Worm (Caenorhabditis elegans) whole organism, L4/young adult: ENCODE data around the gene R02D5.6.

Experiments
- W03F9.2 ChIP-seq: fragments of 150-350 bp; optimal IDR thresholded peaks from 2 replicates; lab custom pipeline; 2014; ENCODE audit warnings: missing biosample characterization, missing genetic modification characterization
- dao-5 ChIP-seq: sonication (generic microtip); optimal IDR thresholded peaks from 2 replicates; lab custom pipeline; 2016; ENCODE audit warnings: missing genotype, missing genetic modification characterization, moderate library complexity, missing compliant biosample characterization
- him-1 ChIP-seq: sonication (generic microtip); optimal IDR thresholded peaks from 2 replicates; lab custom pipeline; 2016; ENCODE audit warnings: missing genotype, missing genetic modification reagents, missing genetic modification characterization, missing compliant biosample characterization

The R02D5.6 gene

DNA sequence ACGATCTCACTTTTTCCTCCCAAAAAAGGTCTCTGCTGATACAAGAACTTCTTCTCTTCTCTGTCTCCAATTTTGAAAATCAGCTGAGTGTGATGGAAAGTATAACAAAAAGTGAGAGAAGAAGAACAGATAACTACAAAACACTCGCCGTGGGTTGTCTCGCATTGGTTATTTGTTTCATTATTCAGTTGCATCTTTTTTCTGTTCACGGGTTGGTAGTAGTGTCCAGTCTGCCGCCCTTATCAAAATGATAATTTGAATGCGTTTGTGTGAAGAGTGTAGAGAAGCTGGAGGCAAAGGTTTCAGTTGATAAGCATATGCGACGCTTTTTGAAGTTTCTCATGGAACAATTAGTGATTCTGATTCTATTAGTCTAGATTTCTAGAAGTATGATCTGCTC is 14.8 kb downstream of the R02D5.6 start:
- TF ChIP-seq him-1 (tag; lab: Kevin White, UChicago) (no peak), W03F9.2 (no peak), dao-5 (tag; lab: Kevin White, UChicago) (no peak)

DNA sequence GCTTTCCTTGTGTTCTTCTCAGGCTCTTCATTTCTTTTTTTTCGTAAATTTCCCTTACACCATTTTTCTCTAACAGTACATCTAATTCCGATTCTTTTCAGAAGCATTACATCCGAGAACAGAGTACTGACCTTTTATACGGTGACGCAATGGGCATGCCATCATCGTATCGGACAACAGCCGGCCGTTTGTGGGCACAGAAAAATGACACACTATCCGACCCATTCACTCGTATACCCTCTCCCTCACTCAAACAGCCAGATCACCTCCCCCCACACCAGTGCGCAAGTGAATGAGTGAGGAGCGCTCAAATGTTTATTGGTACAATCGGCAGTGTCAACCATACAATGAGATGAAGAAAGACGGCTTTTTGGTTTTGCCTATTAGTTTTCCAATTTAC is 16.8 kb downstream of the R02D5.6 start, which contains the start of gene R02D5.24:
TSS of gene R02D5.24 (plus strand) at position 205 of the 400 bp plus-strand sequence.
- TF ChIP-seq W03F9.2 (no peak), dao-5 (tag; lab: Kevin White, UChicago) (no peak)

DNA sequence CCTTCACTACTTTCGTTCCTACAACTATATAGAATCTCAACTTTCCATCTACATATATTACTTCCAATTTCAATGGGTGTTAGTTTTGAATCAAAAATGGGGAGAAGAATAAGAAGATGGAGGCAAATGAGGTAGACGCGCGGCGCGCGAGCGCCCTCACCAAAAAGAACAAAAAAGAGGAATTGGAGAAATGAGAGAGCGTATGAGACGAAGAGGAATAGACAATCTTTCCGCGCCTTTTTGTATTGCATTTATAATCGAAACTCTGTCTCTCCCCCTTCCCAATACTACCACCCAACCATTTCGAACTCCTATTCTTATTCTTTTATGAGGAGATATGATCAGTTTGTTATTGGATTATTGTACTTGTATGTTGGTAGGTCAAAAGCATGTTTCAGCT is 17.4 kb downstream of the R02D5.6 start:
- TF ChIP-seq him-1 (tag; lab: Kevin White, UChicago) (no peak), W03F9.2 (no peak), dao-5 (tag; lab: Kevin White, UChicago) (no peak)

DNA sequence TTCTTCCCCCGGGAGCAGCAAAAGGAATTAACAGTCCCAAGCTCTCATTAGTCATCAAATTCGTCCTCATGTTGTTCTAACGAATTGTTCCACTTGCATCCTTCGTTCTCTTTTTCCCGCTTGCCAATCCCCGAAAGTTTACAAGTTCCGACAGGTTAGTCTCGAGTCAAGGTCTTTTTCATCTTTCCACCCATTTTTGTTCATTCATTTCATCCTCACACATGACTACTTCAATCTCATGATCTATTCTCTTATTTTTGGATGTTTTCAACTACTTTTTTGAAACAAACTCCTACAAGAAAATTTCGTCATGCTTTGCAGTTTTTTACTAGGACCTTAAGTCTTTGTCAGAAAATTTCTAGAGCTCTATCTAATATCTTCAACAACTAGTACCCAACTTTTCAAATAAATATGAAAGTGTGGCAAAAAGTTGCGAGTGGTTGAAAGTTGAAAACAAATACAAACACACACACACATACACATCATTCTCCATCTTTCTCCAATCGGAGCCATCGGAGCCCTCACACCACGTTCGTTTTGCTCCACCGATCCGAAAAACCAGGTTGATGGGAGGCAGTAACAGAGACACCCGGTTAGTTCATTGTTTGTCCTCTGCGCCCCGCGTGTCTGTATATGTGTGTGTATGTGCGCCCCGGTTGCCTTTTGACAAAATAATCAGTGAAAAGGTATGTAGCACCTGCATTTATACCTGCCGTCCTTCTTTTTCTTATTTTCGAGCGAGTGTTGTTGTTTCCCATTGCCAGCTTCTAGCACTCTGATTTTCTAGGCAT is 18.6 kb downstream of the R02D5.6 start:
- TF ChIP-seq W03F9.2 = no peak
- no peak for TF ChIP-seq him-1 (tag; lab: Kevin White, UChicago)
- no peak for TF ChIP-seq dao-5 (tag; lab: Kevin White, UChicago)

DNA sequence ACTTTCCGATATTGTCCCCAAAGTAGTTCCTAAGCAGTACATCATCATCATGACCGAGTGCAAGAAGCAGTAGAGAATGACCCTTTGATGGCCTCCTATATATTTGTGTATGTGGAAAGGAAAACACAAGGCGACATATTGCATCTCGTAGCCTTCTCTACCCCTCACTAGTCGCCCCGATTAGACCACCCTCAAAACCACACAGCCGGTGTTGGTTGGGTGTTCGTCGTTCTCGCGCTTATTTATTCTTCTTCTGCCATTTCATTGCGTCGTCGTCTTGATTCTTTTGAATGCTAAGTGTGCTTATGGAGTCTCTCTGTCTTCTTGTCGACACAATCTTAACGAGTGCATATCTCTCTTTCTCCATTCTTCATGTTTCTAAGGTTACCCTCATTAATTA is 19.7 kb downstream of the R02D5.6 start:
- TF ChIP-seq dao-5 (tag; lab: Kevin White, UChicago) (no peak), him-1 (tag; lab: Kevin White, UChicago) (no peak), W03F9.2 (no peak)

DNA sequence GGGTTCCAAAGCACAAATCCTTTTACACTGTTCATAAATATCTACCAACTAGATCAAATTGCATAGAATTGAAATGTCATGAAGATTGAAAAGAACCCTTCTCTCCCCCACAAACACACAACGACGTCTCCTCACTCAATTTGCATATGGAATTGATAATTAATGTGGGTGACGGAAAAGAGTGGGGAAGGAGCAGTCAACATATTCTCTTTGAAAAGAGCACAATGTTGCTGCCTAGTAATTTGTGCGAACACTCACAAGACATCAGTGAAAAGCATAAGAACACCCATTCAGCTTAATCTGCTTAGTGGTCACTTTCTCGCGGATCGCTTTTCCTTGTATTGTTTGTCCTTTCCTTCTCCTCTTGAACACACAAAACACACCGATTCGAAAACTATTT is 21.5 kb downstream of the R02D5.6 start:
- TF ChIP-seq dao-5 (tag; lab: Kevin White, UChicago) (no peak), him-1 (tag; lab: Kevin White, UChicago) (no peak), W03F9.2 (no peak)

DNA sequence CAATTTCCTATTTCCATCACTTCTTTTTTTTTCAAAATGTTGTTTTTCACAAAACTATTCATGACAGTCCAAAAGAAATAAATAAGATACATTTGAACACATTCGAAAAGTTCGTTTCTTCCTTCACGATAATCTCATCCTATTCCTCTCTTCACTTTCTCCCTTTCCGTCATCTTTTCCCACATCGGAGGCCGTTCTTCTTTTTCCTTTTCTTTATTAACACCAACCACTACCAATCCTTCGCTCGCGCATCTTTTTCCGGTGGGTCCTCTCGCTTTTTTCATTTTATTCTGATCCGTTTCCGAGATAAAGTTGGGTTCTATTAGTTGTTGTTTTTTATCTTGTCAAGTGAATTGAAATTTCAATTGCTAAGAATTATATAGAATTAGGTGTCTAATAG is 22.4 kb downstream of the R02D5.6 start:
- TF ChIP-seq him-1 (tag; lab: Kevin White, UChicago) (no peak), W03F9.2 (no peak), dao-5 (tag; lab: Kevin White, UChicago) (no peak)

DNA sequence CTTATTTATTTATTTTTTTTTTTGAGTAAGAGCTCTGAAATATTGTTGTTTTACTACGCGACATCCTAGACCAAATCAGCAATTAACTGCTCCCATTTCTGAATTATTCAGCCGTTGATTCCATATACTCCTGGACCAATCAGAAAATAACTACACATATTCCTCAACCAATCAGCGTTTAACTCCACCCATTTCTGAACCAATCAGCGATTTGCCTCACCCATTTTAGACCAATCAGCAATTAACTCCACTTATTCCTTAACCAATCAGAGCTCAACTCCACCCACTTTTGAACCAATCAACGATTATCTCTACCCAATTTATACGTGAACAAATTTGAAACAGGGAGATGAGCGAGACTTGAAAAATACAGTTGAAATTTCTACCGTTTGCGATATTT is 24.2 kb downstream of the R02D5.6 start:
- TF ChIP-seq him-1 (tag; lab: Kevin White, UChicago) (no peak), W03F9.2 (no peak), dao-5 (tag; lab: Kevin White, UChicago) (no peak)

DNA sequence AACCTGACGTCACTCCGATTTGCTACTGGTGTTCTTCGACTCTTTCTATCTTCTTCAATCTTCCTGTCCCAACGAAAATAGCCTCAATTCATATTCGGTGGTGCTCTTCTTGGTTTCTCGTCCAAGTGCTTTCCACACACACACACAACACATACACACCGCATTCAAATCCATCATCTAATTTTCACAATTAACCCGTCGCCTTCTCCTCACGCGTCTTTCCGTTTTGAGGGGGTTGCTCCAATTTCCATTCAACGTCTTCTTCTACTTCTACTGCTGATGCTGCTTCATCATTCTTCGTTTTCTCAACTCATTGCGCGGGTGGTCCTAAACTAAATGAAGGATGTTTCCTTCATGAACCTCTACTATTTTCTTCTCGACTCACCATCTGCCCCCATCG is 26.8 kb downstream of the R02D5.6 start:
- TF ChIP-seq him-1 (tag; lab: Kevin White, UChicago) = no peak
- TF ChIP-seq W03F9.2 = no peak
- no peak for TF ChIP-seq dao-5 (tag; lab: Kevin White, UChicago)

DNA sequence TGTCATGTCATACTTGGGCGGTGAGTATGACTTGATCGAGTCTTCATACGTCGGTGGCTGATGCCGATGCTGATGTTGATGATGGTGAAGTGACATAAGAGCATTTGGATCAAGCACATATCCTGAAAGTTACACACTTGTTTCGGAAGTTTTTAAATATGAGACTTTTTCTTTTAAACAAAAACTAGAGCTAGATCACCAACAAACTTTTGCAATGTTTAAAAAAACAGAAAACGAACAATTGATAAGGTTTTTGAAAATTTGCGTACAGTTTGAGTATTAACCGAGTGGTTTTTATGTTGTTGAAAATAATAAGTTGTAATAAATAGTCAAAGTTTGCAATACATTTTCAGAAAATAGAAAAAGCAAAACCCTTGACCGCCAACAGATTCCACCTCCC is 33.3 kb downstream of the R02D5.6 start, which contains the start of gene R02D5.4:
TSS of gene R02D5.4 (minus strand) at position 101 of the 400 bp plus-strand sequence.
- no peak for TF ChIP-seq dao-5 (tag; lab: Kevin White, UChicago)
- TF ChIP-seq W03F9.2 = no peak
- TF ChIP-seq him-1 (tag; lab: Kevin White, UChicago) = no peak

DNA sequence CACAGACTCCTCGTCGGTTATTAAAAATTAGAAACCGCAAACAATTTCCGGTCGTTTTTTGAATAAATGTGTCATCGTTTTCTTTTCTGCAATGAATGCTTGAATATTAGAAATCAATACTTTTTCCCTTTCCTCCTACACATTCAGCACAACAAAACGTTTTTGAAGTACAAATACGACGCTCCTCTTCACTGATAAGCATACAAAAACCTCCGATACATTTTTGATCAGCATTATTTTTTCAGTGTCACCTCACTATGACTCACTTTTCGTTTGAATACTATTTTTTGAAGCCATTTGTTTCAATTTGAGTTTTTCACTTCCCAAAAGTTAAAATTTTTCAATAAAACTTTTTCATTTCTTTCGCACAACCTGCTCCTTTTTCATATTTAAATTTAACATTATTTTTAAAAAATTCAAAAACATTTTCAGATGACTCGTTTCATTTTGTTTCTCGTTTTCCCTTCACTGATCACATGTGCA is 35.1 kb downstream of the R02D5.6 start, which contains the start of gene R02D5.3:
TSS of gene R02D5.3 (plus strand) at position 433 of the 483 bp plus-strand sequence.
- no peak for TF ChIP-seq dao-5 (tag; lab: Kevin White, UChicago)
- no peak for TF ChIP-seq W03F9.2
- no peak for TF ChIP-seq him-1 (tag; lab: Kevin White, UChicago)

DNA sequence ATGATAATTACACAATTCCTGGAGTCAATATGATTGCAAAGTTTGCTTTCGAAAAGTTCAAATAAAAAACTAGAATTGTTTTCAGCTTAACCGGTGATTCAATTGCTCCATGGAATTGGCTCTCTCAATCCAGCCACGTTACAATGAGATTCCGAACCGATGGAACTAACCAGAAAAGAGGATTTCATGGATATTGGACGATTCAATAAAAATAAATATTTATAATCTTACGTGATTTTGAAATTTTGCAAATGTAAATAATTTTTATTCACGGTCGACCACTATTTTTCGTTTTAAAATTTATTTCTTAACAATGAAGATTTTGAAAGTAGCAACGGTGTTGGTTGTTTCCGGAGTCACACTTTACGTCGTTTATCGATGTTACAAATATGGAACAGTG is 35.9 kb downstream of the R02D5.6 start, which contains the start of gene R02D5.10:
TSS of gene R02D5.10 (plus strand) at position 301 of the 400 bp plus-strand sequence.
- no peak for TF ChIP-seq dao-5 (tag; lab: Kevin White, UChicago)
- no peak for TF ChIP-seq him-1 (tag; lab: Kevin White, UChicago)
- TF ChIP-seq W03F9.2 = no peak

DNA sequence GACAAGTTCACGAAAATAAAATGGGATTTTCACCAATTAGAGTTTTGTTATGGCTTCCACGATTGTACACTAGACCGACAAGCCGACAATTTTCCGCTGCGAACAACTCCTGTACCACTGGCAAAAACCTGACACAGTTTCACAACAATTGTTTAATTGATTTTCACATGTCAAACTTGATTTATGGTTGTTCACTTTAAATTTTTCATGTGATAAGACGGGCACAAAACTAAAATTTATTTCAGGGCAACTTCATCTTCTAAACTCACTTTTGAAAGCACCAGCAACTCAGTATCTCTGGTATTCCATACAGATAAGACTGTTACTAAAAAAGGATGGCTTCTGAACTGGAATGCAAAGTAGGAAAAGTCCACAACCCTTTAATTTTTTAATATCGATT is 36.5 kb downstream of the R02D5.6 start, which contains the start of gene R02D5.7:
TSS of gene R02D5.7 (minus strand) at position 101 of the 400 bp plus-strand sequence.
- no peak for TF ChIP-seq W03F9.2
- TF ChIP-seq him-1 (tag; lab: Kevin White, UChicago) = no peak
- no peak for TF ChIP-seq dao-5 (tag; lab: Kevin White, UChicago)

DNA sequence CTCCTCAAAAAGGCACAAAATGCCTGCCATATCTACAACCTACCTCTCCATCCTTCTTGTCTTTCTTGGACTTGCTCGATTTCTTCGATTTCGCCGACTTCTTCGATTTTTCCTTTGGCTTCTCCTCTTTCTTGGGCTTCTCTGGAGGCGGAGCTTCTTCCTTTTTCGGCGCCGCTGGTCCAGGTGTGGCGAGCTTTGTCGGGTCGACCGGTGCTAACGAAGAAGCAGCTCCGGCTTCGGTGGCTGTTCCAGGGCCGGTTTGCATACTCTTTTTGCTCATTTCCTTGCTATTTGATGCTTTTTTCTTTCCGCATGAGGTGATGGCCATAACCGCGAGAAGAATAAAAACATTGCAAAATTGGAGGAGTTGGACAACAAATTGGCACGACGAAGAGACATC is 37.4 kb downstream of the R02D5.6 start:
- TF ChIP-seq W03F9.2 (no peak), him-1 (tag; lab: Kevin White, UChicago) (no peak), dao-5 (tag; lab: Kevin White, UChicago) (no peak)
